Worm (Caenorhabditis elegans) whole organism, L4/young adult: ENCODE results near the gene ZC266.1.

ENCODE experiments used
- W03F9.2 ChIP-seq: fragments of 150-350 bp; optimal IDR thresholded peaks from 2 replicates; lab custom pipeline; 2014; ENCODE audit warnings: missing biosample characterization, missing genetic modification characterization
- dao-5 ChIP-seq: sonication (generic microtip); optimal IDR thresholded peaks from 2 replicates; lab custom pipeline; 2016; ENCODE audit warnings: missing genotype, missing genetic modification characterization, moderate library complexity, missing compliant biosample characterization
- him-1 ChIP-seq: sonication (generic microtip); optimal IDR thresholded peaks from 2 replicates; lab custom pipeline; 2016; ENCODE audit warnings: missing genotype, missing genetic modification reagents, missing genetic modification characterization, missing compliant biosample characterization

Gene ZC266.1

ce11 chrV:4698675-4699074, 1.4 kb downstream of the ZC266.1 start:
- TF ChIP-seq dao-5 (tag; lab: Kevin White, UChicago) = no peak
- TF ChIP-seq W03F9.2 (tag; lab: Kevin White, UChicago) = no peak
- TF ChIP-seq him-1 (tag; lab: Kevin White, UChicago) = no peak

ce11 chrV:4694466-4695092, 5.5 kb downstream of the ZC266.1 start:
- no peak for TF ChIP-seq dao-5 (tag; lab: Kevin White, UChicago)
- no peak for TF ChIP-seq him-1 (tag; lab: Kevin White, UChicago)
- no peak for TF ChIP-seq W03F9.2 (tag; lab: Kevin White, UChicago)

ce11 chrV:4693282-4693588, 6.9 kb downstream of the ZC266.1 start:
- TF ChIP-seq dao-5 (tag; lab: Kevin White, UChicago) (no peak), him-1 (tag; lab: Kevin White, UChicago) (no peak), W03F9.2 (tag; lab: Kevin White, UChicago) (no peak)

ce11 chrV:4692382-4693281, 7.5 kb downstream of the ZC266.1 start, which contains the start of gene cpg-8:
Gene cpg-8, minus strand, starts transcription at chrV:4692432.
- TF ChIP-seq W03F9.2 (tag; lab: Kevin White, UChicago) (no peak), dao-5 (tag; lab: Kevin White, UChicago) (no peak), him-1 (tag; lab: Kevin White, UChicago) (no peak)

ce11 chrV:4691657-4692056, 8.4 kb downstream of the ZC266.1 start:
- no peak for TF ChIP-seq dao-5 (tag; lab: Kevin White, UChicago)
- no peak for TF ChIP-seq him-1 (tag; lab: Kevin White, UChicago)
- TF ChIP-seq W03F9.2 (tag; lab: Kevin White, UChicago) = no peak

ce11 chrV:4689234-4689633, 10.9 kb downstream of the ZC266.1 start, which contains the start of gene K03B4.1:
Gene K03B4.1, plus strand, starts transcription at chrV:4689330.
- TF ChIP-seq dao-5 (tag; lab: Kevin White, UChicago) = no peak
- TF ChIP-seq him-1 (tag; lab: Kevin White, UChicago) = no peak
- TF ChIP-seq W03F9.2 (tag; lab: Kevin White, UChicago) = no peak

ce11 chrV:4687944-4688505, 12.1 kb downstream of the ZC266.1 start, which contains the start of gene K03B4.2:
Gene K03B4.2, plus strand, starts transcription at chrV:4687994.
- TF ChIP-seq dao-5 (tag; lab: Kevin White, UChicago) = no peak
- no peak for TF ChIP-seq him-1 (tag; lab: Kevin White, UChicago)
- no peak for TF ChIP-seq W03F9.2 (tag; lab: Kevin White, UChicago)

- TF ChIP-seq dao-5 (tag; lab: Kevin White, UChicago) (no peak), W03F9.2 (tag; lab: Kevin White, UChicago) (peak; percentile 54), him-1 (tag; lab: Kevin White, UChicago) (no peak)
These were observed 13.2 kb downstream of the ZC266.1 start, which contains the start of gene taf-10 for ce11 chrV:4686680-4687470. Gene taf-10, plus strand, starts transcription at chrV:4687103.

- TF ChIP-seq him-1 (tag; lab: Kevin White, UChicago) = no peak
- TF ChIP-seq dao-5 (tag; lab: Kevin White, UChicago) = no peak
- TF ChIP-seq W03F9.2 (tag; lab: Kevin White, UChicago) = no peak
These were observed 16.0 kb downstream of the ZC266.1 start for ce11 chrV:4684137-4684536.

- TF ChIP-seq him-1 (tag; lab: Kevin White, UChicago) (no peak), W03F9.2 (tag; lab: Kevin White, UChicago) (no peak), dao-5 (tag; lab: Kevin White, UChicago) (no peak)
These were observed 18.4 kb downstream of the ZC266.1 start, which contains the start of gene K03B4.4 for ce11 chrV:4681670-4682069. Gene K03B4.4, plus strand, starts transcription at chrV:4681970.

- TF ChIP-seq W03F9.2 (tag; lab: Kevin White, UChicago) = no peak
These were observed 23.3 kb downstream of the ZC266.1 start for ce11 chrV:4676812-4677211.

- TF ChIP-seq dao-5 (tag; lab: Kevin White, UChicago) = no peak
- no peak for TF ChIP-seq W03F9.2 (tag; lab: Kevin White, UChicago)
- no peak for TF ChIP-seq him-1 (tag; lab: Kevin White, UChicago)
These were observed 24.0 kb downstream of the ZC266.1 start, which contains the start of gene K03B4.6 for ce11 chrV:4676092-4676491. Gene K03B4.6, minus strand, starts transcription at chrV:4676192.
